Fruit fly (Drosophila melanogaster) whole organism, embryonic: ENCODE measurements around the gene Jhbp16.

ENCODE experiments used
- Bgb ChIP-seq: fragments of 200-800 bp; sonication (Bioruptor generic); IDR thresholded peaks from 2 replicates; pipeline ENCODE4 v1.3.6; 2022; ENCODE audit warnings: missing biosample characterization, missing genetic modification characterization; ENCODE audit not compliant: partially characterized antibody
- C15 ChIP-seq: fragments of 200-800 bp; sonication (Bioruptor generic); IDR thresholded peaks from 3 replicates; pipeline ENCODE4 v1.3.6; 2022; ENCODE audit warnings: missing biosample characterization, missing genetic modification characterization
- CG10209 ChIP-seq: fragments of 200-800 bp; sonication (Bioruptor generic); optimal IDR thresholded peaks from 3 replicates; lab custom pipeline; 2017; ENCODE audit warnings: missing biosample characterization, mild to moderate bottlenecking, missing genetic modification characterization, missing genetic modification reagents
- CG10654 ChIP-seq: fragments of 200-800 bp; sonication (Bioruptor generic); optimal IDR thresholded peaks from 2 replicates; lab custom pipeline; 2016; ENCODE audit warnings: missing biosample characterization, missing genetic modification characterization
- CG11093 ChIP-seq: fragments of 200-800 bp; sonication (Bioruptor generic); IDR thresholded peaks from 3 replicates; pipeline ENCODE4 v1.3.6; 2022; ENCODE audit warnings: missing biosample characterization, missing genetic modification characterization
- CG11398 ChIP-seq: fragments of 200-800 bp; sonication (Bioruptor generic); optimal IDR thresholded peaks from 2 replicates; lab custom pipeline; 2016; ENCODE audit warnings: missing biosample characterization, missing genetic modification characterization
- CG11696 ChIP-seq: fragments of 200-800 bp; sonication (Bioruptor generic); IDR thresholded peaks from 2 replicates; pipeline ENCODE4 v1.3.6; 2022; ENCODE audit warnings: missing biosample characterization, missing genetic modification characterization
- CG13624 ChIP-seq: fragments of 200-800 bp; sonication (Bioruptor generic); optimal IDR thresholded peaks from 2 replicates; lab custom pipeline; 2016; ENCODE audit warnings: missing biosample characterization, missing genetic modification characterization
- CG15514 ChIP-seq: fragments of 200-800 bp; sonication (Bioruptor generic); optimal IDR thresholded peaks from 3 replicates; lab custom pipeline; 2017; ENCODE audit warnings: missing biosample characterization, missing genetic modification characterization, mild to moderate bottlenecking, moderate library complexity, missing genetic modification reagents
- CG2712 ChIP-seq: fragments of 200-800 bp; optimal IDR thresholded peaks from 3 replicates; lab custom pipeline; 2019; ENCODE audit warnings: missing biosample characterization, mild to moderate bottlenecking, missing genetic modification characterization, moderate library complexity
- CG2889 ChIP-seq: fragments of 200-800 bp; sonication (Bioruptor generic); IDR thresholded peaks from 3 replicates; pipeline ENCODE4 v1.3.6; 2022; ENCODE audit warnings: missing biosample characterization, missing genetic modification characterization
- CG3065 ChIP-seq: fragments of 200-800 bp; sonication (Bioruptor generic); optimal IDR thresholded peaks from 2 replicates; lab custom pipeline; 2016; ENCODE audit warnings: missing biosample characterization, missing genetic modification characterization
- CG31388 ChIP-seq: fragments of 200-800 bp; sonication (Bioruptor generic); optimal IDR thresholded peaks from 2 replicates; lab custom pipeline; 2016; ENCODE audit warnings: missing biosample characterization, missing genetic modification characterization
- CG32772 ChIP-seq: fragments of 200-800 bp; sonication (Bioruptor generic); IDR thresholded peaks from 2 replicates; pipeline ENCODE4 v1.3.6; 2022; ENCODE audit warnings: missing biosample characterization, missing genetic modification characterization
- CG34376 ChIP-seq: fragments of 200-800 bp; sonication (Bioruptor generic); optimal IDR thresholded peaks from 2 replicates; lab custom pipeline; 2018; ENCODE audit warnings: missing biosample characterization, mild to moderate bottlenecking, missing genetic modification characterization
- CG42726 ChIP-seq: fragments of 200-800 bp; sonication (Bioruptor generic); IDR thresholded peaks from 2 replicates; pipeline ENCODE4 v1.3.6; 2022; ENCODE audit warnings: missing biosample characterization, missing genetic modification characterization; ENCODE audit not compliant: partially characterized antibody
- CG4424 ChIP-seq: fragments of 200-800 bp; sonication (Bioruptor generic); optimal IDR thresholded peaks from 3 replicates; lab custom pipeline; 2016; ENCODE audit warnings: missing biosample characterization, missing genetic modification characterization
- CG4707 ChIP-seq: fragments of 200-800 bp; sonication (Bioruptor generic); optimal IDR thresholded peaks from 2 replicates; lab custom pipeline; 2018; ENCODE audit warnings: missing biosample characterization, mild to moderate bottlenecking, missing genetic modification characterization, moderate library complexity
- CG4854 ChIP-seq: fragments of 200-800 bp; sonication (Bioruptor generic); optimal IDR thresholded peaks from 2 replicates; lab custom pipeline; 2016; ENCODE audit warnings: missing biosample characterization, missing genetic modification characterization, inconsistent platforms
- CG5245 ChIP-seq: fragments of 200-800 bp; sonication (Bioruptor generic); optimal IDR thresholded peaks from 3 replicates; lab custom pipeline; 2016; ENCODE audit warnings: missing biosample characterization, missing genetic modification characterization
- CG7271 ChIP-seq: fragments of 200-800 bp; sonication (Bioruptor generic); optimal IDR thresholded peaks from 2 replicates; lab custom pipeline; 2018; ENCODE audit warnings: missing biosample characterization, mild to moderate bottlenecking, missing genetic modification characterization, moderate library complexity
- CkIIα-i1 ChIP-seq: fragments of 200-800 bp; sonication (Bioruptor generic); IDR thresholded peaks from 2 replicates; pipeline ENCODE4 v1.3.6; 2022; ENCODE audit warnings: missing biosample characterization, missing genetic modification characterization
- D19B ChIP-seq: fragments of 200-800 bp; sonication (Bioruptor generic); optimal IDR thresholded peaks from 2 replicates; lab custom pipeline; 2017; ENCODE audit warnings: missing biosample characterization, mild to moderate bottlenecking, missing genetic modification characterization
- Drgx ChIP-seq: fragments of 200-800 bp; sonication (Bioruptor generic); IDR thresholded peaks from 2 replicates; pipeline ENCODE4 v1.3.6; 2022; ENCODE audit warnings: missing biosample characterization, missing genetic modification characterization
- Gsc ChIP-seq: fragments of 200-800 bp; sonication (Bioruptor generic); IDR thresholded peaks from 2 replicates; pipeline ENCODE4 v1.3.6; 2022; ENCODE audit warnings: missing biosample characterization, missing genetic modification characterization
- H15 ChIP-seq: fragments of 200-800 bp; sonication (Bioruptor generic); IDR thresholded peaks from 3 replicates; pipeline ENCODE4 v1.3.6; 2022; ENCODE audit warnings: missing biosample characterization, missing genetic modification characterization
- HLH54F ChIP-seq: fragments of 200-800 bp; sonication (Bioruptor generic); optimal IDR thresholded peaks from 3 replicates; lab custom pipeline; 2016; ENCODE audit warnings: missing biosample characterization, missing genetic modification characterization
- Hr78 ChIP-seq, 2 experiments: fragments of 200-800 bp in 1 of 2; fragments of >200 bp in 1 of 2; sonication (Bioruptor generic) in 1 of 2; optimal IDR thresholded peaks; 2 replicates each; lab custom pipeline; 2017 to 2019; ENCODE audit warnings: missing biosample characterization in 2 of 2, missing genetic modification characterization in 2 of 2, mild to moderate bottlenecking in 1 of 2, moderate library complexity in 1 of 2
- Neu2 ChIP-seq: fragments of 200-800 bp; sonication (Bioruptor generic); optimal IDR thresholded peaks from 3 replicates; lab custom pipeline; 2016; ENCODE audit warnings: missing biosample characterization, missing genetic modification characterization, borderline replicate concordance
- Nf-YC ChIP-seq: fragments of 200-800 bp; optimal IDR thresholded peaks from 3 replicates; lab custom pipeline; 2019; ENCODE audit warnings: missing biosample characterization, mild to moderate bottlenecking, missing genetic modification characterization, moderate library complexity
- Poxn ChIP-seq: fragments of 200-800 bp; sonication (Bioruptor generic); IDR thresholded peaks from 2 replicates; pipeline ENCODE4 v1.3.6; 2022; ENCODE audit warnings: missing biosample characterization, missing genetic modification characterization
- Rfx ChIP-seq: fragments of 200-800 bp; sonication (Bioruptor generic); IDR thresholded peaks from 2 replicates; pipeline ENCODE4 v1.3.6; 2022; ENCODE audit warnings: missing biosample characterization, missing genetic modification characterization
- Sin3A ChIP-seq: fragments of >200 bp; optimal IDR thresholded peaks from 2 replicates; lab custom pipeline; 2018
- Tbp ChIP-seq: fragments of >200 bp; optimal IDR thresholded peaks from 2 replicates; lab custom pipeline; 2018; ENCODE audit warnings: missing biosample characterization, missing genetic modification characterization
- Usf ChIP-seq: fragments of 200-800 bp; sonication (Bioruptor generic); optimal IDR thresholded peaks from 2 replicates; lab custom pipeline; 2017; ENCODE audit warnings: missing genotype, missing biosample characterization, missing genetic modification characterization
- cad ChIP-seq: fragments of >200 bp; optimal IDR thresholded peaks from 2 replicates; lab custom pipeline; 2017; ENCODE audit warnings: missing biosample characterization, missing genetic modification characterization
- chn ChIP-seq: fragments of 200-800 bp; sonication (Bioruptor generic); optimal IDR thresholded peaks from 2 replicates; lab custom pipeline; 2016; ENCODE audit warnings: missing biosample characterization, missing genetic modification characterization
- crc ChIP-seq: fragments of 200-800 bp; sonication (Bioruptor generic); optimal IDR thresholded peaks from 2 replicates; lab custom pipeline; 2016; ENCODE audit warnings: missing biosample characterization, missing genetic modification characterization
- ewg ChIP-seq: fragments of 200-800 bp; sonication (Bioruptor generic); optimal IDR thresholded peaks from 3 replicates; lab custom pipeline; 2017; ENCODE audit warnings: mild to moderate bottlenecking, missing biosample characterization, missing genetic modification reagents, missing genetic modification characterization
- fd64A ChIP-seq: fragments of 200-800 bp; sonication (Bioruptor generic); optimal IDR thresholded peaks from 3 replicates; lab custom pipeline; 2018; ENCODE audit warnings: missing biosample characterization, mild to moderate bottlenecking, missing genetic modification characterization
- fru ChIP-seq: fragments of >200 bp; optimal IDR thresholded peaks from 2 replicates; lab custom pipeline; 2017
- grn ChIP-seq: fragments of 200-800 bp; sonication (Bioruptor generic); optimal IDR thresholded peaks from 3 replicates; lab custom pipeline; 2017; ENCODE audit warnings: missing biosample characterization, missing genetic modification characterization
- jigr1 ChIP-seq: fragments of 200-800 bp; sonication (Bioruptor generic); IDR thresholded peaks from 3 replicates; pipeline ENCODE4 v1.3.6; 2022; ENCODE audit warnings: missing biosample characterization, missing genetic modification characterization
- luna ChIP-seq: fragments of 200-800 bp; sonication (Bioruptor generic); optimal IDR thresholded peaks from 2 replicates; lab custom pipeline; 2016; ENCODE audit warnings: missing biosample characterization, missing genetic modification characterization
- maf-S ChIP-seq: fragments of 200-800 bp; sonication (Bioruptor generic); optimal IDR thresholded peaks from 2 replicates; lab custom pipeline; 2016; ENCODE audit warnings: missing biosample characterization, missing genetic modification characterization
- phol ChIP-seq: fragments of 200-800 bp; sonication (Bioruptor generic); optimal IDR thresholded peaks from 3 replicates; lab custom pipeline; 2018; ENCODE audit warnings: missing biosample characterization, mild to moderate bottlenecking, missing genetic modification characterization, moderate library complexity
- sens-2 ChIP-seq: fragments of 200-800 bp; sonication (Bioruptor generic); IDR thresholded peaks from 2 replicates; pipeline ENCODE4 v1.3.6; 2022; ENCODE audit warnings: missing biosample characterization, missing genetic modification characterization
- sim ChIP-seq: fragments of 200-800 bp; sonication (Bioruptor generic); IDR thresholded peaks from 2 replicates; pipeline ENCODE4 v1.3.6; 2022; ENCODE audit warnings: missing biosample characterization, missing genetic modification characterization
- sima ChIP-seq: fragments of 200-800 bp; sonication (Bioruptor generic); optimal IDR thresholded peaks from 2 replicates; lab custom pipeline; 2016; ENCODE audit warnings: missing biosample characterization, missing genetic modification characterization
- slou ChIP-seq: fragments of 200-800 bp; sonication (Bioruptor generic); optimal IDR thresholded peaks from 3 replicates; lab custom pipeline; 2016; ENCODE audit warnings: missing biosample characterization, missing genetic modification characterization
- so ChIP-seq: fragments of 200-800 bp; sonication (Bioruptor generic); IDR thresholded peaks from 3 replicates; pipeline ENCODE4 v1.3.6; 2022; ENCODE audit warnings: missing biosample characterization, missing genetic modification characterization
- tx ChIP-seq: fragments of 200-800 bp; sonication (Bioruptor generic); optimal IDR thresholded peaks from 2 replicates; lab custom pipeline; 2016; ENCODE audit warnings: missing biosample characterization, missing genetic modification characterization
- vfl ChIP-seq: fragments of 200-800 bp; sonication (Bioruptor generic); optimal IDR thresholded peaks from 2 replicates; lab custom pipeline; 2016; ENCODE audit warnings: missing biosample characterization, missing genetic modification characterization

Jhbp16 gene

DNA sequence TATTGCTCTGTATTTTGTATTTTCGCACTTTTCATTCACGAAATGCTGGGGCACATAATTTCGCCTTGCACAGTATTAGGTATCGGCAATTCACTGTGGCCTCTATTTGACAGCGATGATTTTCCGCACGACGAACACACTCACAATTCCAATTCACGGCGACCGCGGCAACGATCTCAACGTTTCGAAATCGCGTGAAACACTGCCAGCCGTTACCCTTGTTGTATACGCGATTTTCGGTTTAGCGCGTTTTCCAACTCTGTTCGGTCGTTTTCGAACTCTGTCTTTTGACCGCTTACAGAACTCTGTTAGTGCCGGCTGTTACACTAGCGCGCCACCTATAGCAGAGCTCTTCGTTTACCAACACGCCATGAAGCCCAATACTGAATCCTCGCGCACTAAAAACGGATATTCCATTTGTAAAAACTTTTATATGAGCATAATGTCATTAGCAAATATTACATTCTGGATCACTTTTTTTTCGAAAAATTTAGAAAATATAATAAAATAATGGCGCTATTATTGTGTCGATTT is 45.0 kb upstream of the Jhbp16 start, which contains the start of gene InR (continued):
- TF ChIP-seq so = no peak
- TF ChIP-seq jigr1 (GFP tag; lab: Robert Waterston, UW) = no peak
- no peak for TF ChIP-seq sim
- TF ChIP-seq HLH54F (GFP tag; lab: Kevin White, UChicago) = peak; percentile 62
- no peak for TF ChIP-seq CG32772 (GFP tag; lab: Robert Waterston, UW)
- peak; percentile 82 for TF ChIP-seq CG15514 (GFP tag; lab: Kevin White, UChicago)
- no peak for TF ChIP-seq Gsc
- TF ChIP-seq Rfx (GFP tag; lab: Robert Waterston, UW) = no peak
- peak; percentile 75 for TF ChIP-seq chn (GFP tag; lab: Kevin White, UChicago)
- no peak for TF ChIP-seq grn (GFP tag; lab: Kevin White, UChicago)
- TF ChIP-seq CG42726 = no peak
- no peak for TF ChIP-seq Poxn (GFP tag; lab: Robert Waterston, UW)
- TF ChIP-seq slou = peak; percentile 53
- peak; percentile 39 for TF ChIP-seq ewg
- TF ChIP-seq fru (lab: Kevin White, UChicago) = no peak
- peak; percentile 60 for TF ChIP-seq CG4707
- peak; percentile 39; the same call in 1 of the 3 replicates for TF ChIP-seq CG11093 (GFP tag; lab: Robert Waterston, UW)
- TF ChIP-seq CG13624 (GFP tag; lab: Kevin White, UChicago) = peak; percentile 81
- no peak for TF ChIP-seq CG2889 (GFP tag; lab: Robert Waterston, UW)
- peak; percentile 25 for TF ChIP-seq Usf (GFP tag; lab: Kevin White, UChicago)
- peak; percentile 66 for TF ChIP-seq CG10654 (GFP tag; lab: Kevin White, UChicago)
- TF ChIP-seq maf-S = peak; percentile 67
- TF ChIP-seq CG11696 = no peak
- no peak for TF ChIP-seq C15 (GFP tag; lab: Robert Waterston, UW)
- no peak for TF ChIP-seq D19B (GFP tag; lab: Kevin White, UChicago)
- no peak for TF ChIP-seq Sin3A (lab: Kevin White, UChicago)
- TF ChIP-seq crc = peak; percentile 58
- TF ChIP-seq luna = peak; percentile 65
- peak; percentile 63 for TF ChIP-seq CG5245 (GFP tag; lab: Kevin White, UChicago)
- no peak for TF ChIP-seq H15 (GFP tag; lab: Robert Waterston, UW)
- TF ChIP-seq Tbp (GFP tag; lab: Kevin White, UChicago) = no peak
- peak; percentile 46 for TF ChIP-seq CG4424 (GFP tag; lab: Kevin White, UChicago)
- no peak for TF ChIP-seq Neu2 (GFP tag; lab: Kevin White, UChicago)
- no peak for TF ChIP-seq sens-2 (GFP tag; lab: Robert Waterston, UW)
- TF ChIP-seq CG2712 = peak; percentile 52
- no peak for TF ChIP-seq Drgx (GFP tag; lab: Robert Waterston, UW)
- TF ChIP-seq CkIIα-i1 = no peak
- TF ChIP-seq Hr78 (GFP tag; optimal IDR thresholded peaks at IDR 0.05; lab: Kevin White, UChicago) = no peak
- TF ChIP-seq Bgb (GFP tag; lab: Robert Waterston, UW) = no peak
- peak; percentile 14 for TF ChIP-seq CG4854 (GFP tag; lab: Kevin White, UChicago)
- peak; percentile 40 for TF ChIP-seq phol (tag; lab: Kevin White, UChicago)
- no peak for TF ChIP-seq fd64A
- peak; percentile 35 for TF ChIP-seq CG31388 (GFP tag; lab: Kevin White, UChicago)
- peak; percentile 64 for TF ChIP-seq tx (GFP tag; lab: Kevin White, UChicago)
- TF ChIP-seq Nf-YC (tag; lab: Kevin White, UChicago) = peak; percentile 39
- peak; percentile 58 for TF ChIP-seq CG11398 (GFP tag; lab: Kevin White, UChicago)
- TF ChIP-seq CG7271 (tag; lab: Kevin White, UChicago) = no peak
- TF ChIP-seq CG34376 (GFP tag; lab: Kevin White, UChicago) = peak; percentile 92
- peak; percentile 72 for TF ChIP-seq CG10209
- no peak for TF ChIP-seq CG3065 (GFP tag; lab: Kevin White, UChicago)
- no peak for TF ChIP-seq sima
- TF ChIP-seq vfl (GFP tag; lab: Kevin White, UChicago) = peak; percentile 72
- no peak for TF ChIP-seq cad
